Fruit fly (Drosophila melanogaster): ENCODE data around the gene CG16986.

CG16986 gene

DNA sequence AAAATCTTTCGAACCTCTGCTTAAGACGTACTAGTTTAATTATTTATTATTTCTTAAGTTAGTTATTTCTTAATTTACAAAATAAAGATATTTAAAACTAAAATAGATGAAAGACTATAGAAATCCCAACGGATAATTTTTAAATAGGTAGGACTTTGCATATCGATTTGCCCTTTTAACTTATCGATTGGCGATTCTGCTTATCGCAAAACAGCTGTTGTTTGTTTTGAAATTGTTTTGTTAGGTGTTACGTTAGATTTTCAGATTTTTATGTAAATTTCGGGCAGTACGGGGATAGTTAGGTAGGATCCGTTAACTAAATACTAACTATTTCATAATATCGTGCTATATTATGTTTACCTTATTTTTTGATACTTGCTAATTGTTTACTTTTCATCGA lies at the start of gene CG16986:
Gene CG16986 (plus strand): TSS at position 188 of the 400 bp plus-strand sequence.
- TF ChIP-seq kay (GFP tag; ENCODE audit: borderline replicate concordance) (peak; percentile 26), CG11617 (GFP tag; optimal IDR thresholded peaks at IDR 0.05) (no peak)

- TF ChIP-seq CG7045 (GFP tag; optimal IDR thresholded peaks at IDR 0.05): no peak
- TF ChIP-seq toe (GFP tag; optimal IDR thresholded peaks at IDR 0.05): no peak
- no peak for TF ChIP-seq CG11617 (GFP tag; optimal IDR thresholded peaks at IDR 0.05)
- no peak for TF ChIP-seq CG7101 (tag; optimal IDR thresholded peaks at IDR 0.05)
- no peak for TF ChIP-seq Hr96 (GFP tag; optimal IDR thresholded peaks at IDR 0.05)
- no peak for TF ChIP-seq cnc (optimal IDR thresholded peaks at IDR 0.05)
- TF ChIP-seq Crg-1 (GFP tag; optimal IDR thresholded peaks at IDR 0.05): no peak
- no peak for TF ChIP-seq CG33017 (tag; optimal IDR thresholded peaks at IDR 0.05)
- TF ChIP-seq ovo (GFP tag; optimal IDR thresholded peaks at IDR 0.05): no peak
- no peak for TF ChIP-seq CG12768 (GFP tag; optimal IDR thresholded peaks at IDR 0.05)
- TF ChIP-seq bab1 (GFP tag; optimal IDR thresholded peaks at IDR 0.05): no peak
- no peak for TF ChIP-seq CG14711 (tag; optimal IDR thresholded peaks at IDR 0.05)
Observed at dm6 chr3L:2551137-2551676, 48.9 kb upstream of the CG16986 start.

- peak; percentile 51 for TF ChIP-seq CG14711 (tag; optimal IDR thresholded peaks at IDR 0.05)
- no peak for TF ChIP-seq Hr96 (GFP tag; optimal IDR thresholded peaks at IDR 0.05)
- TF ChIP-seq kay (GFP tag; ENCODE audit: borderline replicate concordance): peak; percentile 35
- TF ChIP-seq CG12768 (GFP tag; optimal IDR thresholded peaks at IDR 0.05): no peak
- no peak for TF ChIP-seq CG7045 (GFP tag; optimal IDR thresholded peaks at IDR 0.05)
Observed at dm6 chr3L:2552116-2552843, 47.9 kb upstream of the CG16986 start.

DNA sequence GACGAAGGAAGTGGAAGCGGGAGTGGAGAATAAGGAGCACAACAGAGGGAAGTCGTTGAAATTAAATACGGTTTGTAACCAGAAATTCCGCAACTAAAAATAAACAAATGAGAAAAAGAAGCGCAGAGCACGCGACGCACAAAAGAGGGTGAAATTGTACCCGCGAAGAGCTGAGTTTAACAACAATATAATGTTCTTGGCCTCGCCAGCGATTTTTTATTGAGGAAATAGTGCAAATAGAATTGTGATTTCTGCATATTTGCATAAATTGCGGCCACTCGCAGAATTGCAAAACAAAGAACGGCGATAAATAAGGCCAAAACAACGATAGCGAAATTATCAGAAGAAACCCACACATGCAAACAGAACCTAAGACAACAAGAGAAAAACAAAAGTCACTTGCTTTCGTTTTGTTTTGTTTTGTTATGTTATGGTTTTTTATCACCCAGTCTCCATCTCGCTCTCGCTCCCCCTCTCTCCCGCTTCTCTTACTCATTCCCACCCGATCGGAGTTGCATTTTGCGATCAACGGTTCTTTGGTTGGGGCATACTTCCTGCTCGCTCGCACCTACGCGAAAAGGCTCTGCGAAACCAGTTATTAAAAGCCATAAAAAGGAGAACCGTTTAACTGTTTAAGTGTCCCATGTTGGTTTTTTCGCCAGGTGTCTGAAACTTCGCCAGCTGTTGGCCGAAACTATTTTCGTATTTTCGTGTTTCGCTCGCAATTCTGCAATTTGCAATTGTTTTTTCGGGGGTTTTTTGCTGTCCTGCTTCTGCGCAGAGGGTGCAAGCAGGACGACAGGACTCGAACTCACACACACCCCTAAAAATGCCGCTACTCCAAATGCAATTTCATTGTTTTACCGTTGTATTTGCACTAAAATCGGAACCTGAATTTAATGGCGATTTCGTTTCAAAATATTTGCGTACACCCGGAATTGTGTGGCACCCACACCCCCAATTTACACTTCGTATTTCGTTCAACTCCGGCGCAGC lies 47.0 kb upstream of the CG16986 start:
- TF ChIP-seq CG33017 (tag; optimal IDR thresholded peaks at IDR 0.05): no peak
- TF ChIP-seq ovo (GFP tag; optimal IDR thresholded peaks at IDR 0.05): peak; percentile 91
- TF ChIP-seq Hr96 (GFP tag; optimal IDR thresholded peaks at IDR 0.05): no peak
- no peak for TF ChIP-seq CG14711 (tag; optimal IDR thresholded peaks at IDR 0.05)
- peak; percentile 99 for TF ChIP-seq pad (GFP tag; optimal IDR thresholded peaks at IDR 0.05)
- TF ChIP-seq CG11617 (GFP tag; optimal IDR thresholded peaks at IDR 0.05): peak; percentile 1
- peak; percentile 5 for TF ChIP-seq CG1620 (GFP tag; optimal IDR thresholded peaks at IDR 0.05)
- TF ChIP-seq Crg-1 (GFP tag; optimal IDR thresholded peaks at IDR 0.05): no peak
- TF ChIP-seq CG12768 (GFP tag; optimal IDR thresholded peaks at IDR 0.05): peak; percentile 4
- no peak for TF ChIP-seq Mnt (GFP tag; optimal IDR thresholded peaks at IDR 0.05)
- TF ChIP-seq tj (GFP tag; optimal IDR thresholded peaks at IDR 0.05): peak; percentile 99
- TF ChIP-seq bab1 (GFP tag; optimal IDR thresholded peaks at IDR 0.05): no peak

dm6 chr3L:2554118-2554814 lies 45.9 kb upstream of the CG16986 start, which contains the start of gene Spn:
Spn (minus strand) TSS chr3L:2554292.
- TF ChIP-seq ovo (GFP tag; optimal IDR thresholded peaks at IDR 0.05): no peak
- no peak for TF ChIP-seq toe (GFP tag; optimal IDR thresholded peaks at IDR 0.05)
- TF ChIP-seq pad (GFP tag; optimal IDR thresholded peaks at IDR 0.05): no peak
- no peak for TF ChIP-seq CG1620 (GFP tag; optimal IDR thresholded peaks at IDR 0.05)
- peak; percentile 36 for TF ChIP-seq Crg-1 (GFP tag; optimal IDR thresholded peaks at IDR 0.05)
- TF ChIP-seq cic (GFP tag; optimal IDR thresholded peaks at IDR 0.05): peak; percentile 33
- peak; percentile 40 for TF ChIP-seq bab1 (GFP tag; optimal IDR thresholded peaks at IDR 0.05)
- peak; percentile 31 for TF ChIP-seq CG14711 (tag; optimal IDR thresholded peaks at IDR 0.05)
- peak; percentile 45 for TF ChIP-seq CG33017 (tag; optimal IDR thresholded peaks at IDR 0.05)
- TF ChIP-seq CG7045 (GFP tag; optimal IDR thresholded peaks at IDR 0.05): peak; percentile 30
- peak; percentile 6 for TF ChIP-seq CG11617 (GFP tag; optimal IDR thresholded peaks at IDR 0.05)
- TF ChIP-seq Mnt (GFP tag; optimal IDR thresholded peaks at IDR 0.05): peak; percentile 39
- peak; percentile 33 for TF ChIP-seq tj (GFP tag; optimal IDR thresholded peaks at IDR 0.05)
- no peak for TF ChIP-seq Clk (GFP tag; optimal IDR thresholded peaks at IDR 0.05)
- no peak for TF ChIP-seq CG5204 (GFP tag; optimal IDR thresholded peaks at IDR 0.05)
- peak; percentile 36 for TF ChIP-seq CG7101 (tag; optimal IDR thresholded peaks at IDR 0.05)
- peak; percentile 19 for TF ChIP-seq CG12768 (GFP tag; optimal IDR thresholded peaks at IDR 0.05)
- no peak for TF ChIP-seq cnc (optimal IDR thresholded peaks at IDR 0.05)
- no peak for TF ChIP-seq Hr96 (GFP tag; optimal IDR thresholded peaks at IDR 0.05)
- peak; percentile 68 for TF ChIP-seq kay (GFP tag; ENCODE audit: borderline replicate concordance)
